Worm (Caenorhabditis elegans): ENCODE results near the gene cpin-1.

DNA sequence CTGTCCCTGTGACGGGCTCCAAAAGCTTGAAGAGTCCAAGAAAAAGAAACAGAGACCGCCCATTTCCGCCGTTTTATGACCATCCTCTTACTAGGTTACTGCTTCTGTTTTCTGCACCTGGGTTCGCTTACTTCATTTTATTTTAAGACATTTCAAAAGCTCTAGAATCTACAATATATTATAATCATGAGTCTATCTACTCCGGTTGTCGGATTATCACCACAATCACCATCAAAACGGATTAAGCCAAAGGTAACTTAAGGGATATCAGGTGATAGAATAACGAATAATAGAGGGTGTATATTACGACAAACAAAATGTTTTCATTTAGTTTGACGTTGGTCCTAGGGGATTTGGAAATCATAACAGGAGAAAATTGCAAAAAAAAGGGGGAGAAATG is 18.1 kb upstream of the cpin-1 start:
- no peak for TF ChIP-seq egl-27 (tag; optimal IDR thresholded peaks at IDR 0.05)
- no peak for TF ChIP-seq nhr-6 (tag; optimal IDR thresholded peaks at IDR 0.05)
- TF ChIP-seq lir-3 (tag; optimal IDR thresholded peaks at IDR 0.05): no peak
- TF ChIP-seq skn-1 (tag; optimal IDR thresholded peaks at IDR 0.05): no peak
- no peak for TF ChIP-seq fos-1 (tag; optimal IDR thresholded peaks at IDR 0.05)
- TF ChIP-seq dpl-1 (GFP tag; optimal IDR thresholded peaks at IDR 0.05): no peak
- TF ChIP-seq arid-1 (GFP tag; conservative IDR thresholded peaks at IDR 0.05): no peak
- TF ChIP-seq nhr-111 (GFP tag; optimal IDR thresholded peaks at IDR 0.05): no peak
- no peak for TF ChIP-seq nhr-10 (tag; optimal IDR thresholded peaks at IDR 0.05)
- TF ChIP-seq fkh-10 (GFP tag; optimal IDR thresholded peaks at IDR 0.05): no peak
- no peak for TF ChIP-seq pha-4 (GFP tag; IDR thresholded peaks at IDR 0.05)
- TF ChIP-seq pha-4 (tag; optimal IDR thresholded peaks at IDR 0.05): no peak
- TF ChIP-seq set-16 (GFP tag; IDR thresholded peaks at IDR 0.05): no peak
- no peak for TF ChIP-seq nhr-77 (tag; optimal IDR thresholded peaks at IDR 0.05)
- no peak for TF ChIP-seq lsy-2 (tag; optimal IDR thresholded peaks at IDR 0.05)
